Fruit fly (Drosophila melanogaster): ENCODE data around the gene ninaA.

The ninaA gene

dm6 chr2L:847189-847987, 29.7 kb upstream of the ninaA start (continued):
- TF ChIP-seq CG33557 (GFP tag; optimal IDR thresholded peaks at IDR 0.05) (no peak), CG1832 (GFP tag; optimal IDR thresholded peaks at IDR 0.05) (no peak), gfzf (GFP tag; optimal IDR thresholded peaks at IDR 0.05) (no peak), org-1 (GFP tag; optimal IDR thresholded peaks at IDR 0.05) (no peak), CG11456 (GFP tag; IDR thresholded peaks at IDR 0.05) (no peak), CG12942 (GFP tag; optimal IDR thresholded peaks at IDR 0.05) (no peak), Hmx (GFP tag; optimal IDR thresholded peaks at IDR 0.05) (no peak), CG15011 (GFP tag; optimal IDR thresholded peaks at IDR 0.05) (no peak), CG10209 (GFP tag; optimal IDR thresholded peaks at IDR 0.05) (no peak), twi (tag; optimal IDR thresholded peaks at IDR 0.05) (no peak), Vsx1 (GFP tag; optimal IDR thresholded peaks at IDR 0.05) (no peak), Ravus (GFP tag; IDR thresholded peaks at IDR 0.05) (no peak), Bdp1 (GFP tag; optimal IDR thresholded peaks at IDR 0.05) (no peak), dmrt99B (tag; optimal IDR thresholded peaks at IDR 0.05) (peak; percentile 59), CG3281 (GFP tag; optimal IDR thresholded peaks at IDR 0.05) (peak; percentile 13), zen (tag; optimal IDR thresholded peaks at IDR 0.05) (no peak), CG30403 (GFP tag; optimal IDR thresholded peaks at IDR 0.05) (peak; percentile 35), CG14014 (GFP tag; IDR thresholded peaks at IDR 0.05) (no peak), sc (optimal IDR thresholded peaks at IDR 0.05) (no peak), sc (GFP tag; optimal IDR thresholded peaks at IDR 0.05) (no peak), crc (GFP tag; optimal IDR thresholded peaks at IDR 0.05) (no peak), vnd (GFP tag; IDR thresholded peaks at IDR 0.05; ENCODE audit: partially characterized antibody) (no peak), gsb (GFP tag; IDR thresholded peaks at IDR 0.05) (no peak), Eip74EF (GFP tag; optimal IDR thresholded peaks at IDR 0.05) (peak in 1 of 2 experiments; percentile 25), Gug (GFP tag; IDR thresholded peaks at IDR 0.05) (no peak), row (GFP tag; IDR thresholded peaks at IDR 0.05) (no peak), Lpt (GFP tag; optimal IDR thresholded peaks at IDR 0.05) (no peak), Abd-B (GFP tag; optimal IDR thresholded peaks at IDR 0.05) (no peak), da (GFP tag; optimal IDR thresholded peaks at IDR 0.05) (no peak), p53 (GFP tag; optimal IDR thresholded peaks at IDR 0.05) (no peak), Xrp1 (GFP tag; IDR thresholded peaks at IDR 0.05) (no peak), grn (GFP tag; optimal IDR thresholded peaks at IDR 0.05) (no peak), ase (GFP tag; IDR thresholded peaks at IDR 0.05) (no peak), slbo (GFP tag; IDR thresholded peaks at IDR 0.05) (no peak), CG4328 (GFP tag; optimal IDR thresholded peaks at IDR 0.05) (no peak), D19B (GFP tag; optimal IDR thresholded peaks at IDR 0.05) (no peak), CG9932 (GFP tag; IDR thresholded peaks at IDR 0.05) (no peak), Asciz (GFP tag; optimal IDR thresholded peaks at IDR 0.05) (no peak), CG8478 (optimal IDR thresholded peaks at IDR 0.05) (no peak), Deaf1 (tag; optimal IDR thresholded peaks at IDR 0.05) (no peak), CG11093 (GFP tag; IDR thresholded peaks at IDR 0.05) (no peak), dimm (GFP tag; IDR thresholded peaks at IDR 0.05) (no peak), CG16863 (GFP tag; optimal IDR thresholded peaks at IDR 0.05) (no peak), CG7928 (GFP tag; optimal IDR thresholded peaks at IDR 0.05) (no peak), Trl (optimal IDR thresholded peaks at IDR 0.05) (no peak), Trl (GFP tag; optimal IDR thresholded peaks at IDR 0.05) (no peak), CG11398 (GFP tag; optimal IDR thresholded peaks at IDR 0.05) (no peak), CG8089 (GFP tag; optimal IDR thresholded peaks at IDR 0.05) (no peak), E2f1 (GFP tag; IDR thresholded peaks at IDR 0.05) (no peak), trh (GFP tag; optimal IDR thresholded peaks at IDR 0.05) (no peak), Ets65A (GFP tag) (no peak), tna (GFP tag; IDR thresholded peaks at IDR 0.05; ENCODE audit: partially characterized antibody) (no peak)

Measured in whole organism, embryonic.